Worm (Caenorhabditis elegans): Measurements from ENCODE around the gene ocr-1.

DNA sequence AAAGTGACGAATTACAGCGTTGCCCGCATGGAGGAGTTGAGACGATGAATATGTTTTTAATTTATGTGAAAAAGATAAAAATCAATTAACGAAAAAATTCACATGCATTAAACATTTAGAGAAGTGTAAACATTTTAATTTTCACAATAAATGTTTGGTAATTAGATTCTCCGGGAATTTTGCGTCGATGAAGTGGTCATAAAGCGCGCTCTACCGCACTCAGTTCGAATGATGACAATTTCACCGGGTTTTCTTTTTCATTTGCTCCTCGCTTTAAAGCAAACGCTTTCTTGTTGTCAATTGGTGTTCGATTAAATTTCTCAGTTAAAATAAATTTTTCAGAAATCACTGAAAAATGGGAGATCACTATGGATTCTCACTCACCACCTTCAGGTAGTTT is 5.9 kb downstream of the ocr-1 start, which contains the start of the genes D1054.1 and pas-2:
- no peak for TF ChIP-seq tab-1 (GFP tag; IDR thresholded peaks at IDR 0.05)
- TF ChIP-seq ztf-23 (GFP tag; IDR thresholded peaks at IDR 0.05), result no peak
- TF ChIP-seq T22C8.4 (GFP tag; IDR thresholded peaks at IDR 0.05), result no peak
- TF ChIP-seq ref-1 (GFP tag; conservative IDR thresholded peaks at IDR 0.05), result no peak
- no peak for TF ChIP-seq cog-1 (tag; optimal IDR thresholded peaks at IDR 0.05)
- TF ChIP-seq klf-2 (GFP tag; conservative IDR thresholded peaks at IDR 0.05), result no peak
- no peak for TF ChIP-seq flt-1 (GFP tag; IDR thresholded peaks at IDR 0.05)

All from whole organism, midembryonic.